Fruit fly (Drosophila melanogaster) whole organism, adult: ENCODE measurements around the gene CG9672.
A peak's percentile ranks its signal among the peaks of the same experiment; 100 is the strongest.

Experiments used
- CG11617 ChIP-seq: fragments of 200-800 bp; sonication (Bioruptor generic); optimal IDR thresholded peaks from 2 replicates; lab custom pipeline; 2017; ENCODE audit warnings: mild to moderate bottlenecking, missing biosample characterization, missing genetic modification reagents, missing genetic modification characterization
- CG12768 ChIP-seq: fragments of 200-800 bp; sonication (Bioruptor generic); optimal IDR thresholded peaks from 2 replicates; lab custom pipeline; 2017; ENCODE audit warnings: missing biosample characterization, missing genetic modification characterization, mild to moderate bottlenecking, moderate library complexity, missing genetic modification reagents
- CG14711 ChIP-seq: fragments of 200-800 bp; sonication (Bioruptor generic); optimal IDR thresholded peaks from 2 replicates; lab custom pipeline; 2018; ENCODE audit warnings: missing biosample characterization, mild to moderate bottlenecking, missing genetic modification characterization, moderate library complexity
- CG1620 ChIP-seq: fragments of 200-800 bp; sonication (Bioruptor generic); optimal IDR thresholded peaks from 2 replicates; lab custom pipeline; 2016; ENCODE audit warnings: missing biosample characterization, missing genetic modification characterization
- CG33017 ChIP-seq: fragments of 200-800 bp; sonication (Bioruptor generic); optimal IDR thresholded peaks from 2 replicates; lab custom pipeline; 2018; ENCODE audit warnings: missing biosample characterization, mild to moderate bottlenecking, missing genetic modification characterization, moderate library complexity
- CG5204 ChIP-seq: fragments of 200-800 bp; sonication (Bioruptor generic); optimal IDR thresholded peaks from 2 replicates; lab custom pipeline; 2016; ENCODE audit warnings: missing biosample characterization, missing genetic modification characterization
- CG7045 ChIP-seq: fragments of 200-800 bp; sonication (Bioruptor generic); optimal IDR thresholded peaks from 2 replicates; lab custom pipeline; 2017; ENCODE audit warnings: missing biosample characterization, mild to moderate bottlenecking, missing genetic modification characterization
- CG7101 ChIP-seq: fragments of 200-800 bp; sonication (Bioruptor generic); optimal IDR thresholded peaks from 2 replicates; lab custom pipeline; 2018; ENCODE audit warnings: missing biosample characterization, mild to moderate bottlenecking, missing genetic modification characterization, moderate library complexity
- Clk ChIP-seq: fragments of 200-800 bp; sonication (Bioruptor generic); optimal IDR thresholded peaks from 2 replicates; lab custom pipeline; 2017; ENCODE audit warnings: missing biosample characterization, missing genetic modification characterization
- Crg-1 ChIP-seq: fragments of 200-800 bp; sonication (Bioruptor generic); optimal IDR thresholded peaks from 2 replicates; lab custom pipeline; 2016; ENCODE audit warnings: missing biosample characterization, missing genetic modification characterization
- Hr96 ChIP-seq: fragments of 200-800 bp; sonication (Bioruptor generic); optimal IDR thresholded peaks from 2 replicates; lab custom pipeline; 2016; ENCODE audit warnings: missing biosample characterization, missing genetic modification characterization
- Mnt ChIP-seq: fragments of 200-800 bp; sonication (Bioruptor generic); optimal IDR thresholded peaks from 2 replicates; lab custom pipeline; 2016; ENCODE audit warnings: missing biosample characterization, mild to moderate bottlenecking, missing genetic modification characterization
- bab1 ChIP-seq: fragments of 200-800 bp; sonication (Bioruptor generic); optimal IDR thresholded peaks from 3 replicates; lab custom pipeline; 2019; ENCODE audit warnings: missing biosample characterization, mild to moderate bottlenecking, missing genetic modification characterization, moderate library complexity
- cic ChIP-seq: fragments of 200-800 bp; sonication (Bioruptor generic); optimal IDR thresholded peaks from 2 replicates; lab custom pipeline; 2017; ENCODE audit warnings: missing biosample characterization, mild to moderate bottlenecking, missing genetic modification characterization, moderate library complexity
- cnc ChIP-seq, 2 experiments: fragments of >200 bp; optimal IDR thresholded peaks; 2 replicates each; lab custom pipeline; 2017
- kay ChIP-seq: fragments of 200-800 bp; sonication (Bioruptor generic); peaks from one replicate; lab custom pipeline; 2016; ENCODE audit warnings: missing biosample characterization, missing genetic modification characterization, borderline replicate concordance
- ovo ChIP-seq: fragments of 200-800 bp; sonication (Bioruptor generic); optimal IDR thresholded peaks from 2 replicates; lab custom pipeline; 2016; ENCODE audit warnings: missing biosample characterization, missing genetic modification characterization
- pad ChIP-seq: fragments of 200-800 bp; sonication (Bioruptor generic); optimal IDR thresholded peaks from 3 replicates; lab custom pipeline; 2017; ENCODE audit warnings: missing biosample characterization, missing genetic modification characterization, mild to moderate bottlenecking, moderate library complexity, missing genetic modification reagents
- tj ChIP-seq: fragments of 200-800 bp; sonication (Bioruptor generic); optimal IDR thresholded peaks from 3 replicates; lab custom pipeline; 2017; ENCODE audit warnings: missing biosample characterization, mild to moderate bottlenecking, missing genetic modification characterization, moderate library complexity
- toe ChIP-seq: fragments of 200-800 bp; sonication (Bioruptor generic); optimal IDR thresholded peaks from 2 replicates; lab custom pipeline; 2016; ENCODE audit warnings: missing biosample characterization, missing genetic modification characterization

The CG9672 gene

dm6 chrX:16734647-16735046 is 28.0 kb upstream of the CG9672 start, which contains the start of gene TwdlY:
Gene TwdlY, plus strand, starts transcription at chrX:16734947.
- no peak for TF ChIP-seq CG12768 (GFP tag; lab: Kevin White, UChicago)
- no peak for TF ChIP-seq cnc (optimal IDR thresholded peaks at IDR 0.05; lab: Kevin White, UChicago)
- TF ChIP-seq CG11617 (GFP tag; lab: Kevin White, UChicago) = no peak
- TF ChIP-seq toe = no peak

dm6 chrX:16733244-16733643 is 26.6 kb upstream of the CG9672 start:
- no peak for TF ChIP-seq bab1 (GFP tag; lab: Kevin White, UChicago)
- no peak for TF ChIP-seq CG7101
- no peak for TF ChIP-seq Hr96
- TF ChIP-seq cnc (optimal IDR thresholded peaks at IDR 0.05; lab: Kevin White, UChicago) = no peak
- TF ChIP-seq CG11617 (GFP tag; lab: Kevin White, UChicago) = no peak
- TF ChIP-seq CG14711 (tag; lab: Kevin White, UChicago) = no peak
- TF ChIP-seq CG33017 (tag; lab: Kevin White, UChicago) = no peak
- no peak for TF ChIP-seq CG12768 (GFP tag; lab: Kevin White, UChicago)
- TF ChIP-seq Mnt = no peak
- no peak for TF ChIP-seq kay (GFP tag; lab: Kevin White, UChicago)
- TF ChIP-seq Clk (GFP tag; lab: Kevin White, UChicago) = no peak
- no peak for TF ChIP-seq cic (GFP tag; lab: Kevin White, UChicago)
- no peak for TF ChIP-seq Crg-1
- no peak for TF ChIP-seq toe
- TF ChIP-seq CG1620 = no peak

- TF ChIP-seq cic (GFP tag; lab: Kevin White, UChicago) (no peak), tj (GFP tag; lab: Kevin White, UChicago) (no peak)
Measured at dm6 chrX:16730791-16731190, 24.1 kb upstream of the CG9672 start, which contains the start of gene TwdlX. Gene TwdlX, plus strand, starts transcription at chrX:16731091.

dm6 chrX:16724544-16724943 is 17.9 kb upstream of the CG9672 start:
- peak; percentile 3 for TF ChIP-seq bab1 (GFP tag; lab: Kevin White, UChicago)
- TF ChIP-seq Mnt = no peak
- TF ChIP-seq tj (GFP tag; lab: Kevin White, UChicago) = peak; percentile 93
- no peak for TF ChIP-seq Hr96

- TF ChIP-seq CG5204 (GFP tag; lab: Kevin White, UChicago) (peak; percentile 21), cic (GFP tag; lab: Kevin White, UChicago) (no peak), CG7101 (peak; percentile 52), toe (peak; percentile 5), CG33017 (tag; lab: Kevin White, UChicago) (peak; percentile 22), bab1 (GFP tag; lab: Kevin White, UChicago) (peak; percentile 43), CG12768 (GFP tag; lab: Kevin White, UChicago) (no peak), CG11617 (GFP tag; lab: Kevin White, UChicago) (peak; percentile 32), pad (GFP tag; lab: Kevin White, UChicago) (peak; percentile 63)
Measured at dm6 chrX:16723203-16724173, 16.8 kb upstream of the CG9672 start.

- no peak for TF ChIP-seq Crg-1
- no peak for TF ChIP-seq pad (GFP tag; lab: Kevin White, UChicago)
- peak; percentile 1 for TF ChIP-seq bab1 (GFP tag; lab: Kevin White, UChicago)
- no peak for TF ChIP-seq Hr96
- no peak for TF ChIP-seq cnc (optimal IDR thresholded peaks at IDR 0.05; lab: Kevin White, UChicago)
- no peak for TF ChIP-seq CG5204 (GFP tag; lab: Kevin White, UChicago)
- no peak for TF ChIP-seq CG12768 (GFP tag; lab: Kevin White, UChicago)
- TF ChIP-seq kay (GFP tag; lab: Kevin White, UChicago) = no peak
- no peak for TF ChIP-seq Mnt
- no peak for TF ChIP-seq cic (GFP tag; lab: Kevin White, UChicago)
- TF ChIP-seq CG1620 = no peak
- no peak for TF ChIP-seq toe
- TF ChIP-seq CG7045 (GFP tag; lab: Kevin White, UChicago) = no peak
- no peak for TF ChIP-seq CG7101
- TF ChIP-seq tj (GFP tag; lab: Kevin White, UChicago) = peak; percentile 74
- TF ChIP-seq Clk (GFP tag; lab: Kevin White, UChicago) = no peak
- TF ChIP-seq CG33017 (tag; lab: Kevin White, UChicago) = no peak
Measured at dm6 chrX:16721168-16721567, 14.5 kb upstream of the CG9672 start, which contains the start of the genes CG32572 and CG34325. Gene CG32572, plus strand, starts transcription at chrX:16721183. Gene CG34325, minus strand, starts transcription at chrX:16721411.

- no peak for TF ChIP-seq cnc (optimal IDR thresholded peaks at IDR 0.05; lab: Kevin White, UChicago)
- no peak for TF ChIP-seq Crg-1
- TF ChIP-seq Mnt = no peak
- TF ChIP-seq tj (GFP tag; lab: Kevin White, UChicago) = peak; percentile 98
- TF ChIP-seq pad (GFP tag; lab: Kevin White, UChicago) = no peak
- no peak for TF ChIP-seq Hr96
- peak; percentile 5 for TF ChIP-seq CG33017 (tag; lab: Kevin White, UChicago)
- no peak for TF ChIP-seq CG12768 (GFP tag; lab: Kevin White, UChicago)
- TF ChIP-seq CG1620 = no peak
- TF ChIP-seq ovo (GFP tag; lab: Kevin White, UChicago) = no peak
- TF ChIP-seq CG14711 (tag; lab: Kevin White, UChicago) = no peak
- no peak for TF ChIP-seq CG7101
- no peak for TF ChIP-seq kay (GFP tag; lab: Kevin White, UChicago)
- no peak for TF ChIP-seq bab1 (GFP tag; lab: Kevin White, UChicago)
- no peak for TF ChIP-seq CG11617 (GFP tag; lab: Kevin White, UChicago)
- peak; percentile 37 for TF ChIP-seq cic (GFP tag; lab: Kevin White, UChicago)
- TF ChIP-seq Clk (GFP tag; lab: Kevin White, UChicago) = no peak
- no peak for TF ChIP-seq toe
- TF ChIP-seq CG5204 (GFP tag; lab: Kevin White, UChicago) = no peak
Measured at dm6 chrX:16718169-16718723, 11.6 kb upstream of the CG9672 start.
